Fruit fly (Drosophila melanogaster) whole organism, embryonic: ENCODE data around the gene Cyp12a4.

ENCODE experiments used
- Awh ChIP-seq: fragments of 200-800 bp; sonication (Bioruptor generic); IDR thresholded peaks from 2 replicates; pipeline ENCODE4, ENCODE4 v1.3.6; 2022; ENCODE audit warnings: missing biosample characterization, missing genetic modification characterization
- CG10959 ChIP-seq: fragments of 200-800 bp; sonication (Bioruptor generic); IDR thresholded peaks from 2 replicates; pipeline ENCODE4 v1.3.6; 2022; ENCODE audit warnings: missing biosample characterization, missing genetic modification characterization
- CG11093 ChIP-seq: fragments of 200-800 bp; sonication (Bioruptor generic); IDR thresholded peaks from 3 replicates; pipeline ENCODE4 v1.3.6; 2022; ENCODE audit warnings: missing biosample characterization, missing genetic modification characterization
- CG11398 ChIP-seq: fragments of 200-800 bp; sonication (Bioruptor generic); optimal IDR thresholded peaks from 2 replicates; lab custom pipeline; 2016; ENCODE audit warnings: missing biosample characterization, missing genetic modification characterization
- CG11695 ChIP-seq: fragments of 200-800 bp; sonication (Bioruptor generic); IDR thresholded peaks from 3 replicates; pipeline ENCODE4 v1.3.6; 2022; ENCODE audit warnings: missing biosample characterization, missing genetic modification characterization
- CG14050 ChIP-seq: fragments of 200-800 bp; sonication (Bioruptor generic); IDR thresholded peaks from 3 replicates; pipeline ENCODE4 v1.3.6; 2022; ENCODE audit warnings: missing biosample characterization, missing genetic modification characterization
- CG15011 ChIP-seq: fragments of 200-800 bp; sonication (Bioruptor generic); optimal IDR thresholded peaks from 3 replicates; lab custom pipeline; 2018; ENCODE audit warnings: missing biosample characterization, mild to moderate bottlenecking, missing genetic modification characterization
- CG15479 ChIP-seq: fragments of 200-800 bp; sonication (Bioruptor generic); optimal IDR thresholded peaks from 3 replicates; lab custom pipeline; 2019; ENCODE audit warnings: missing biosample characterization, mild to moderate bottlenecking, missing genetic modification characterization, moderate library complexity
- CG16815 ChIP-seq: fragments of 200-800 bp; sonication (Bioruptor generic); optimal IDR thresholded peaks from 3 replicates; lab custom pipeline; 2017; ENCODE audit warnings: missing biosample characterization, mild to moderate bottlenecking, missing genetic modification characterization
- CG17186 ChIP-seq: fragments of 200-800 bp; sonication (Bioruptor generic); optimal IDR thresholded peaks from 3 replicates; lab custom pipeline; 2017; ENCODE audit warnings: missing biosample characterization, missing genetic modification reagents, missing genetic modification characterization
- CG17359 ChIP-seq: fragments of 200-800 bp; sonication (Bioruptor generic); optimal IDR thresholded peaks from 3 replicates; lab custom pipeline; 2018; ENCODE audit warnings: missing biosample characterization, mild to moderate bottlenecking, missing genetic modification characterization, moderate library complexity
- CG17912 ChIP-seq: fragments of 200-800 bp; sonication (Bioruptor generic); optimal IDR thresholded peaks from 2 replicates; lab custom pipeline; 2018; ENCODE audit warnings: missing biosample characterization, mild to moderate bottlenecking, missing genetic modification characterization
- CG2199 ChIP-seq: fragments of 200-800 bp; sonication (Bioruptor generic); IDR thresholded peaks from 3 replicates; pipeline ENCODE4 v1.3.6; 2022; ENCODE audit warnings: missing biosample characterization, missing genetic modification characterization
- CG2889 ChIP-seq: fragments of 200-800 bp; sonication (Bioruptor generic); IDR thresholded peaks from 3 replicates; pipeline ENCODE4 v1.3.6; 2022; ENCODE audit warnings: missing biosample characterization, missing genetic modification characterization
- CG33557 ChIP-seq: fragments of 200-800 bp; sonication (Bioruptor generic); optimal IDR thresholded peaks from 2 replicates; lab custom pipeline; 2019; ENCODE audit warnings: missing biosample characterization, mild to moderate bottlenecking, missing genetic modification characterization, moderate library complexity
- CG3995 ChIP-seq: fragments of 200-800 bp; sonication (Bioruptor generic); optimal IDR thresholded peaks from 3 replicates; lab custom pipeline; 2016; ENCODE audit warnings: missing biosample characterization, missing genetic modification characterization
- CG4360 ChIP-seq: fragments of 200-800 bp; sonication (Bioruptor generic); IDR thresholded peaks from 2 replicates; pipeline ENCODE4 v1.3.6; 2022; ENCODE audit warnings: missing biosample characterization, missing genetic modification characterization
- CG7928 ChIP-seq: fragments of 200-800 bp; sonication (Bioruptor generic); optimal IDR thresholded peaks from 2 replicates; lab custom pipeline; 2017; ENCODE audit warnings: missing biosample characterization, mild to moderate bottlenecking, missing genetic modification characterization
- CG7963 ChIP-seq: fragments of 200-800 bp; sonication (Bioruptor generic); IDR thresholded peaks from 3 replicates; pipeline ENCODE4 v1.3.6; 2022; ENCODE audit warnings: missing biosample characterization, missing genetic modification characterization; ENCODE audit not compliant: partially characterized antibody
- CG8924 ChIP-seq: fragments of 200-800 bp; optimal IDR thresholded peaks from 3 replicates; lab custom pipeline; 2019; ENCODE audit warnings: missing biosample characterization, mild to moderate bottlenecking, missing genetic modification characterization, moderate library complexity
- CTCF ChIP-seq: fragments of 200-800 bp; sonication (Bioruptor generic); optimal IDR thresholded peaks from 2 replicates; lab custom pipeline; 2017; ENCODE audit warnings: missing biosample characterization, mild to moderate bottlenecking, missing genetic modification characterization, moderate library complexity
- CkIIα-i1 ChIP-seq: fragments of 200-800 bp; sonication (Bioruptor generic); IDR thresholded peaks from 2 replicates; pipeline ENCODE4 v1.3.6; 2022; ENCODE audit warnings: missing biosample characterization, missing genetic modification characterization
- Dip2 ChIP-seq: fragments of 200-800 bp; sonication (Bioruptor generic); IDR thresholded peaks from 2 replicates; pipeline ENCODE4 v1.3.6; 2022; ENCODE audit warnings: missing biosample characterization, missing genetic modification characterization
- ERR ChIP-seq: fragments of 200-800 bp; sonication (Bioruptor generic); optimal IDR thresholded peaks from 2 replicates; lab custom pipeline; 2016; ENCODE audit warnings: missing biosample characterization, missing genetic modification characterization
- HLH4C ChIP-seq: fragments of 200-800 bp; sonication (Bioruptor generic); IDR thresholded peaks from 3 replicates; pipeline ENCODE4 v1.3.6; 2022; ENCODE audit warnings: missing biosample characterization, missing genetic modification characterization; ENCODE audit not compliant: partially characterized antibody
- Hmx ChIP-seq: fragments of 200-800 bp; sonication (Bioruptor generic); optimal IDR thresholded peaks from 2 replicates; lab custom pipeline; 2016; ENCODE audit warnings: missing biosample characterization, missing genetic modification characterization
- Hr78 ChIP-seq, 2 experiments: fragments of 200-800 bp in 1 of 2; fragments of >200 bp in 1 of 2; sonication (Bioruptor generic) in 1 of 2; optimal IDR thresholded peaks; 2 replicates each; lab custom pipeline; 2017 to 2019; ENCODE audit warnings: missing biosample characterization in 2 of 2, missing genetic modification characterization in 2 of 2, mild to moderate bottlenecking in 1 of 2, moderate library complexity in 1 of 2
- Lhr ChIP-seq: fragments of 200-800 bp; sonication (Bioruptor generic); optimal IDR thresholded peaks from 3 replicates; lab custom pipeline; 2017; ENCODE audit warnings: mild to moderate bottlenecking, missing biosample characterization, missing genetic modification reagents, missing genetic modification characterization
- Mad ChIP-seq: fragments of 200-800 bp; sonication (Bioruptor generic); optimal IDR thresholded peaks from 2 replicates; lab custom pipeline; 2016; ENCODE audit warnings: missing biosample characterization, missing genetic modification characterization
- Nf-YA ChIP-seq: fragments of 200-800 bp; sonication (Bioruptor generic); IDR thresholded peaks from 2 replicates; pipeline ENCODE4 v1.3.6; 2022; ENCODE audit warnings: missing biosample characterization, missing genetic modification characterization
- Opbp ChIP-seq: fragments of 200-800 bp; sonication (Bioruptor generic); IDR thresholded peaks from 3 replicates; pipeline ENCODE4 v1.3.6; 2022; ENCODE audit warnings: missing biosample characterization, missing genetic modification characterization; ENCODE audit not compliant: partially characterized antibody
- Optix ChIP-seq: fragments of 200-800 bp; sonication (Bioruptor generic); IDR thresholded peaks from 3 replicates; pipeline ENCODE4 v1.3.6; 2022; ENCODE audit warnings: missing biosample characterization, missing genetic modification characterization
- Rfx ChIP-seq: fragments of 200-800 bp; sonication (Bioruptor generic); IDR thresholded peaks from 2 replicates; pipeline ENCODE4 v1.3.6; 2022; ENCODE audit warnings: missing biosample characterization, missing genetic modification characterization
- Six4 ChIP-seq: fragments of 200-800 bp; sonication (Bioruptor generic); optimal IDR thresholded peaks from 2 replicates; lab custom pipeline; 2016; ENCODE audit warnings: missing biosample characterization, missing genetic modification characterization
- ara ChIP-seq: fragments of 200-800 bp; sonication (Bioruptor generic); IDR thresholded peaks from 2 replicates; pipeline ENCODE4 v1.3.6; 2022; ENCODE audit warnings: missing biosample characterization, missing genetic modification characterization
- az2 ChIP-seq: fragments of 200-800 bp; sonication (Bioruptor generic); optimal IDR thresholded peaks from 3 replicates; lab custom pipeline; 2016; ENCODE audit warnings: missing biosample characterization, missing genetic modification characterization
- bcd ChIP-seq: fragments of 200-800 bp; sonication (Bioruptor generic); optimal IDR thresholded peaks from 2 replicates; lab custom pipeline; 2017; ENCODE audit warnings: missing biosample characterization, mild to moderate bottlenecking, missing genetic modification characterization
- br ChIP-seq: fragments of >200 bp; optimal IDR thresholded peaks from 2 replicates; lab custom pipeline; 2017
- dan ChIP-seq: fragments of 200-800 bp; sonication (Bioruptor generic); IDR thresholded peaks from 2 replicates; pipeline ENCODE4 v1.3.6; 2022; ENCODE audit warnings: missing biosample characterization, missing genetic modification characterization
- dimm ChIP-seq: fragments of 200-800 bp; sonication (Bioruptor generic); IDR thresholded peaks from 2 replicates; pipeline ENCODE4 v1.3.6; 2022; ENCODE audit warnings: missing biosample characterization, missing genetic modification characterization
- disco-r ChIP-seq: fragments of 200-800 bp; sonication (Bioruptor generic); optimal IDR thresholded peaks from 2 replicates; lab custom pipeline; 2016; ENCODE audit warnings: missing biosample characterization, missing genetic modification characterization
- en ChIP-seq: fragments of 200-800 bp; sonication (Bioruptor generic); optimal IDR thresholded peaks from 2 replicates; lab custom pipeline; 2016; ENCODE audit warnings: missing biosample characterization, missing genetic modification characterization
- gem ChIP-seq: fragments of 200-800 bp; sonication (Bioruptor generic); optimal IDR thresholded peaks from 2 replicates; lab custom pipeline; 2019; ENCODE audit warnings: missing biosample characterization, mild to moderate bottlenecking, missing genetic modification characterization, moderate library complexity
- hbn ChIP-seq: fragments of 200-800 bp; sonication (Bioruptor generic); IDR thresholded peaks from 2 replicates; pipeline ENCODE4 v1.3.6; 2022; ENCODE audit warnings: missing biosample characterization, missing genetic modification characterization; ENCODE audit not compliant: partially characterized antibody
- her ChIP-seq: fragments of 200-800 bp; sonication (Bioruptor generic); optimal IDR thresholded peaks from 2 replicates; lab custom pipeline; 2016; ENCODE audit warnings: missing biosample characterization, missing genetic modification characterization
- hkb ChIP-seq, 2 experiments: fragments of 200-800 bp in 1 of 2; fragments of >200 bp in 1 of 2; sonication (Bioruptor generic) in 1 of 2; IDR thresholded peaks in 1 of 2; optimal IDR thresholded peaks in 1 of 2; 2 replicates each; pipeline versions ENCODE4 v1.3.6 to Lab custom; 2017 to 2022; ENCODE audit warnings: missing biosample characterization in 1 of 2, missing genetic modification characterization in 1 of 2
- p53 ChIP-seq: fragments of 200-800 bp; sonication (Bioruptor generic); optimal IDR thresholded peaks from 2 replicates; lab custom pipeline; 2016; ENCODE audit warnings: missing biosample characterization, missing genetic modification characterization
- pan ChIP-seq, 4 experiments: fragments of >200 bp in 3 of 4; fragments of 200-800 bp in 1 of 4; sonication (Bioruptor generic) in 1 of 4; optimal IDR thresholded peaks in 3 of 4; IDR thresholded peaks in 1 of 4; 2 replicates each; pipeline versions ENCODE4 v1.3.6 to Lab custom; 2017 to 2022; ENCODE audit warnings: missing biosample characterization in 2 of 4, missing genetic modification characterization in 2 of 4, mixed read lengths in 1 of 4
- pho ChIP-seq: fragments of 200-800 bp; sonication (Bioruptor generic); optimal IDR thresholded peaks from 2 replicates; lab custom pipeline; 2016; ENCODE audit warnings: missing biosample characterization, missing genetic modification characterization
- sima ChIP-seq: fragments of 200-800 bp; sonication (Bioruptor generic); optimal IDR thresholded peaks from 2 replicates; lab custom pipeline; 2016; ENCODE audit warnings: missing biosample characterization, missing genetic modification characterization
- wor ChIP-seq: fragments of 200-800 bp; sonication (Bioruptor generic); IDR thresholded peaks from 2 replicates; pipeline ENCODE4 v1.3.6; 2022; ENCODE audit warnings: missing biosample characterization, missing genetic modification characterization

Gene Cyp12a4

DNA sequence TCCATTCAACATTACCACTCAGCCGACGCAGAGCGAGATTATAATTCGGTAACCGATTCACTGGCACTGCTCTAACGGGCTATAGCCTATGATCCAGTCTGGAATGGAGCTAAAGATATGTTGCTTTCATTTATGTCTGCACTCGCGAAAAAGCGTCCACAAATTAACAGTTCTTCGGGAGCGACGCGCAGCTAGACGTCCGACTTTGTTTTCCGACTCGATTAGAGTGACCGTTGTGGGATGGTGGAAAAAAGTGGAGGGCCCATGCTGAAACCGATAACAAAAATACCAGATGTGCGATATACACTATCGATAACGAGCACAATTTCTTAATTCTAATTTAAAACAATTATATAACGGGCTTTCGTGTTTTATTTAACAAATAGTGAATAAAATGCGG lies 40.9 kb upstream of the Cyp12a4 start, which contains the start of gene cdi (continued):
- TF ChIP-seq ERR (GFP tag; lab: Kevin White, UChicago) (no peak), Awh (GFP tag; lab: Robert Waterston, UW) (peak; percentile 20; the same call in 1 of the 2 replicates), ara (no peak), CG15011 (GFP tag; lab: Kevin White, UChicago) (no peak), Hmx (GFP tag; lab: Kevin White, UChicago) (no peak), her (GFP tag; lab: Kevin White, UChicago) (no peak), CG11398 (GFP tag; lab: Kevin White, UChicago) (no peak), CG16815 (GFP tag; lab: Kevin White, UChicago) (no peak), hkb (optimal IDR thresholded peaks at IDR 0.05; lab: Kevin White, UChicago) (no peak), hkb (GFP tag; IDR thresholded peaks at IDR 0.05; lab: Robert Waterston, UW) (peak; percentile 29; the same call in 1 of the 2 replicates), CG8924 (tag; lab: Kevin White, UChicago) (peak; percentile 37), CG7963 (GFP tag; lab: Robert Waterston, UW) (peak; percentile 47; the same call in 1 of the 3 replicates), gem (tag; lab: Kevin White, UChicago) (no peak), CTCF (GFP tag; lab: Kevin White, UChicago) (no peak), Dip2 (GFP tag; lab: Robert Waterston, UW) (no peak), CkIIα-i1 (no peak), Lhr (GFP tag; lab: Kevin White, UChicago) (no peak), CG17186 (GFP tag; lab: Kevin White, UChicago) (no peak), HLH4C (GFP tag; lab: Robert Waterston, UW) (peak; percentile 68), pan (optimal IDR thresholded peaks at IDR 0.05; lab: Kevin White, UChicago) (no peak), pan (GFP tag; optimal IDR thresholded peaks at IDR 0.05 in 1 of 2, IDR thresholded peaks at IDR 0.05 in 1 of 2) (peak in 1 of 2 experiments; percentile 43), dimm (GFP tag; lab: Robert Waterston, UW) (no peak), CG3995 (GFP tag; lab: Kevin White, UChicago) (no peak), CG2889 (no peak), wor (GFP tag; lab: Robert Waterston, UW) (no peak), Mad (no peak), sima (GFP tag; lab: Kevin White, UChicago) (no peak), bcd (GFP tag; lab: Kevin White, UChicago) (no peak), pho (GFP tag; lab: Kevin White, UChicago) (no peak), CG15479 (no peak), hbn (GFP tag; lab: Robert Waterston, UW) (peak; percentile 57; the same call in 1 of the 2 replicates), Nf-YA (no peak), CG11093 (no peak), disco-r (GFP tag; lab: Kevin White, UChicago) (no peak), CG14050 (0 out of 3 replicates have a peak, but pooled peaks have one; percentile 24), Optix (GFP tag; lab: Robert Waterston, UW) (no peak), Rfx (GFP tag; lab: Robert Waterston, UW) (peak; percentile 55; the same call in 1 of the 2 replicates), br (no peak), Six4 (GFP tag; lab: Kevin White, UChicago) (no peak), en (no peak), CG4360 (GFP tag; lab: Robert Waterston, UW) (no peak), CG10959 (GFP tag; lab: Robert Waterston, UW) (no peak), CG11695 (GFP tag; lab: Robert Waterston, UW) (0 out of 3 replicates have a peak, but pooled peaks have one; percentile 44), az2 (GFP tag; lab: Kevin White, UChicago) (no peak), CG17912 (GFP tag; lab: Kevin White, UChicago) (no peak), CG2199 (GFP tag; lab: Robert Waterston, UW) (0 out of 3 replicates have a peak, but pooled peaks have one; percentile 18), CG7928 (no peak), Opbp (GFP tag; lab: Robert Waterston, UW) (peak; percentile 86), CG17359 (tag; lab: Kevin White, UChicago) (no peak), Hr78 (GFP tag; optimal IDR thresholded peaks at IDR 0.05; lab: Kevin White, UChicago) (no peak), dan (GFP tag; lab: Robert Waterston, UW) (no peak), p53 (GFP tag; lab: Kevin White, UChicago) (no peak), CG33557 (no peak)
